Worm (Caenorhabditis elegans) whole organism, L3 larva: Measurements from ENCODE around the gene F26G1.9.

Experiments
- ZK546.5 ChIP-seq: sonication (generic microtip); optimal IDR thresholded peaks from 2 replicates; lab custom pipeline; 2017; ENCODE audit warnings: missing biosample characterization, missing genetic modification characterization
- ceh-9 ChIP-seq: sonication (generic microtip); optimal IDR thresholded peaks from 2 replicates; lab custom pipeline; 2018; ENCODE audit warnings: missing biosample characterization, missing genetic modification characterization
- lin-15B ChIP-seq: fragments of 150-350 bp; optimal IDR thresholded peaks from 2 replicates; lab custom pipeline; 2014; ENCODE audit warnings: missing biosample characterization, missing genetic modification characterization
- pha-4 ChIP-seq: fragments of 150-350 bp; optimal IDR thresholded peaks from 2 replicates; lab custom pipeline; 2014; ENCODE audit warnings: missing biosample characterization, missing genetic modification reagents, missing genetic modification characterization
- pqm-1 ChIP-seq: fragments of 150-350 bp; optimal IDR thresholded peaks from 2 replicates; lab custom pipeline; 2017; ENCODE audit warnings: missing biosample characterization, missing genetic modification characterization, inconsistent platforms
- sea-2 ChIP-seq: fragments of 150-350 bp; sonication (generic microtip); optimal IDR thresholded peaks from 4 replicates; lab custom pipeline; 2014; ENCODE audit warnings: missing biosample characterization, missing genetic modification reagents, missing genetic modification characterization
- tbx-2 ChIP-seq: sonication (generic microtip); optimal IDR thresholded peaks from 2 replicates; lab custom pipeline; 2016; ENCODE audit warnings: mild to moderate bottlenecking, missing genetic modification characterization, missing compliant biosample characterization

DNA sequence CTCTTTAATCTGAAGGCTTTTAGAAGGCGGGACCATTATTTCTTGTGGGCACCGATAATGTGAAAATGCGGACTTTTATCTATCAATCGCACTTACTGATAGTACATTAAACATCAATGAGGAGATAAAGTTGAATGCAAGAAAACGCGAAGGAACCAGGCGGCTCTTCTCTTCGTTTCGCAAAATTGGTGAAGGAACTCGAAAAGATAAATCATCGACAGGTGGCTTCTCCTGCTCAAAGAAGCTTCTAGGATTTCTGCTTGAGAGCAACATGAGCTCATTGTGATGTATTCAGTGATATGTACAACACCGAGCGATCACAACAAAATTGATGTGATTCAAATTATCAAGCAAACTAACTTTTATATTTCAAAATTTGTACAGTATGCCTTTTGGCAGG lies 32.0 kb upstream of the F26G1.9 start:
- TF ChIP-seq lin-15B (tag; lab: Kevin White, UChicago) (no peak), ZK546.5 (tag; lab: Kevin White, UChicago) (no peak), ceh-9 (tag; lab: Kevin White, UChicago) (no peak), tbx-2 (tag; lab: Kevin White, UChicago) (no peak), pha-4 (tag; lab: Kevin White, UChicago) (no peak), pqm-1 (tag; lab: Kevin White, UChicago) (no peak), sea-2 (GFP tag; lab: Kevin White, UChicago) (no peak)
